Worm (Caenorhabditis elegans) whole organism, L1 larva: ENCODE results near the gene T27A8.7.

Experiments used
- C04F5.9 ChIP-seq: sonication (generic microtip); optimal IDR thresholded peaks from 2 replicates; lab custom pipeline; 2016; ENCODE audit warnings: missing genetic modification characterization, missing compliant biosample characterization
- aha-1 ChIP-seq: fragments of 150-350 bp; optimal IDR thresholded peaks from 2 replicates; lab custom pipeline; 2014; ENCODE audit warnings: missing biosample characterization, missing genetic modification characterization
- alr-1 ChIP-seq: fragments of 200-800 bp; sonication (Bioruptor generic); optimal IDR thresholded peaks from 2 replicates; lab custom pipeline; 2018; ENCODE audit warnings: borderline replicate concordance, mild to moderate bottlenecking, missing genetic modification characterization, missing compliant biosample characterization
- aly-2 ChIP-seq: fragments of 150-350 bp; optimal IDR thresholded peaks from 2 replicates; lab custom pipeline; 2014; ENCODE audit warnings: missing biosample characterization, missing genetic modification characterization
- ama-1 ChIP-seq: fragments of 150-350 bp; optimal IDR thresholded peaks from 2 replicates; lab custom pipeline; 2014
- blmp-1 ChIP-seq: fragments of 150-350 bp; optimal IDR thresholded peaks from 2 replicates; lab custom pipeline; 2014; ENCODE audit warnings: missing biosample characterization, missing genetic modification characterization
- ceh-63 ChIP-seq: fragments of 200-800 bp; sonication (Bioruptor generic); optimal IDR thresholded peaks from 2 replicates; lab custom pipeline; 2018; ENCODE audit warnings: mild to moderate bottlenecking, missing genetic modification characterization, missing compliant biosample characterization
- ceh-8 ChIP-seq: fragments of 200-800 bp; sonication (Bioruptor generic); optimal IDR thresholded peaks from 2 replicates; lab custom pipeline; 2018; ENCODE audit warnings: mild to moderate bottlenecking, missing genetic modification characterization, moderate library complexity, missing compliant biosample characterization
- ceh-82 ChIP-seq, 3 experiments: fragments of 150-350 bp in 1 of 3; sonication (generic microtip) in 2 of 3; optimal IDR thresholded peaks; 2 replicates each; lab custom pipeline; 2014 to 2017; ENCODE audit warnings: missing biosample characterization in 3 of 3, missing genetic modification characterization in 3 of 3
- ceh-88 ChIP-seq: fragments of 200-800 bp; sonication (Bioruptor generic); IDR thresholded peaks from 2 replicates; pipeline ENCODE4 v1.3.6; 2022; ENCODE audit warnings: missing genetic modification characterization, missing compliant biosample characterization
- ces-1 ChIP-seq: fragments of 150-350 bp; optimal IDR thresholded peaks from 2 replicates; lab custom pipeline; 2014; ENCODE audit warnings: missing biosample characterization, missing genetic modification reagents, missing genetic modification characterization
- dpl-1 ChIP-seq, 3 experiments: fragments of 150-350 bp in 2 of 3; sonication (generic microtip) in 1 of 3; optimal IDR thresholded peaks; 2 replicates each; lab custom pipeline; 2014 to 2017; ENCODE audit warnings: missing biosample characterization in 3 of 3, missing genetic modification characterization in 3 of 3, missing genetic modification reagents in 3 of 3
- efl-1 ChIP-seq, 4 experiments: fragments of 150-350 bp; optimal IDR thresholded peaks in 3 of 4; peaks in 1 of 4; 1 replicate in 1 of 4; 2 replicates in 3 of 4; lab custom pipeline; 2014; ENCODE audit warnings: missing biosample characterization in 2 of 4, missing genetic modification characterization in 2 of 4, missing genetic modification reagents in 2 of 4
- efl-3 ChIP-seq: fragments of 200-800 bp; sonication (Bioruptor generic); optimal IDR thresholded peaks from 2 replicates; lab custom pipeline; 2018; ENCODE audit warnings: mild to moderate bottlenecking, missing genetic modification characterization, missing compliant biosample characterization
- egl-27 ChIP-seq, 2 experiments: fragments of 150-350 bp in 1 of 2; sonication (generic microtip); optimal IDR thresholded peaks; 3 replicates each; lab custom pipeline; 2017 to 2018; ENCODE audit warnings: missing biosample characterization in 2 of 2, missing genetic modification characterization in 2 of 2, missing genetic modification reagents in 2 of 2
- elt-2 ChIP-seq: sonication (generic microtip); optimal IDR thresholded peaks from 2 replicates; lab custom pipeline; 2016; ENCODE audit warnings: missing genetic modification characterization, mild to moderate bottlenecking, inconsistent platforms, missing compliant biosample characterization, missing genetic modification reagents
- ets-5 ChIP-seq: fragments of 200-800 bp; sonication (Bioruptor generic); IDR thresholded peaks from 2 replicates; pipeline ENCODE4 v1.3.6; 2022; ENCODE audit warnings: missing genetic modification characterization, missing compliant biosample characterization
- fkh-10 ChIP-seq: sonication (generic microtip); optimal IDR thresholded peaks from 2 replicates; lab custom pipeline; 2017; ENCODE audit warnings: missing biosample characterization, missing genetic modification reagents, missing genetic modification characterization
- fkh-4 ChIP-seq: sonication (generic microtip); optimal IDR thresholded peaks from 2 replicates; lab custom pipeline; 2016; ENCODE audit warnings: missing compliant biosample characterization, missing genetic modification characterization, borderline replicate concordance
- fos-1 ChIP-seq: fragments of 150-350 bp; optimal IDR thresholded peaks from 2 replicates; lab custom pipeline; 2014; ENCODE audit warnings: missing biosample characterization, missing genetic modification characterization
- grh-1 ChIP-seq: fragments of 200-800 bp; sonication (Bioruptor generic); IDR thresholded peaks from 2 replicates; pipeline ENCODE4 v1.3.6; 2022; ENCODE audit warnings: missing genetic modification reagents, missing genetic modification characterization, missing compliant biosample characterization
- hlh-17 ChIP-seq: fragments of 200-800 bp; sonication (Bioruptor generic); optimal IDR thresholded peaks from 2 replicates; lab custom pipeline; 2018; ENCODE audit warnings: missing genetic modification characterization, mild to moderate bottlenecking, missing compliant biosample characterization, moderate library complexity, borderline replicate concordance
- hpl-2 ChIP-seq: fragments of 150-350 bp; optimal IDR thresholded peaks from 2 replicates; lab custom pipeline; 2014; ENCODE audit warnings: missing biosample characterization, missing genetic modification reagents, missing genetic modification characterization
- jun-1 ChIP-seq: fragments of 150-350 bp; optimal IDR thresholded peaks from 2 replicates; lab custom pipeline; 2014; ENCODE audit warnings: missing biosample characterization, missing genetic modification reagents, missing genetic modification characterization
- lin-13 ChIP-seq: fragments of 150-350 bp; optimal IDR thresholded peaks from 2 replicates; lab custom pipeline; 2014; ENCODE audit warnings: missing biosample characterization, missing genetic modification reagents, missing genetic modification characterization
- lin-39 ChIP-seq: fragments of 150-350 bp; optimal IDR thresholded peaks from 2 replicates; lab custom pipeline; 2014; ENCODE audit warnings: missing biosample characterization, missing genetic modification reagents, missing genetic modification characterization
- lir-3 ChIP-seq: sonication (generic microtip); optimal IDR thresholded peaks from 2 replicates; lab custom pipeline; 2016; ENCODE audit warnings: mild to moderate bottlenecking, missing genetic modification characterization, moderate library complexity, missing compliant biosample characterization; ENCODE audit not compliant: poor library complexity
- mab-9 ChIP-seq: fragments of 200-800 bp; sonication (Bioruptor generic); IDR thresholded peaks from 2 replicates; pipeline ENCODE4 v1.3.6; 2022; ENCODE audit warnings: missing genetic modification reagents, missing genetic modification characterization, missing compliant biosample characterization
- mef-2 ChIP-seq: fragments of 150-350 bp; optimal IDR thresholded peaks from 2 replicates; lab custom pipeline; 2014; ENCODE audit warnings: missing biosample characterization, missing genetic modification characterization
- mep-1 ChIP-seq: fragments of 150-350 bp; optimal IDR thresholded peaks from 2 replicates; lab custom pipeline; 2014; ENCODE audit warnings: missing biosample characterization, missing genetic modification characterization
- nhr-12 ChIP-seq: sonication (generic microtip); optimal IDR thresholded peaks from 2 replicates; lab custom pipeline; 2017; ENCODE audit warnings: missing biosample characterization, missing genetic modification characterization
- nhr-20 ChIP-seq: sonication (generic microtip); optimal IDR thresholded peaks from 2 replicates; lab custom pipeline; 2016; ENCODE audit warnings: mild to moderate bottlenecking, missing genetic modification characterization, missing compliant biosample characterization
- nhr-76 ChIP-seq: sonication (generic microtip); optimal IDR thresholded peaks from 2 replicates; lab custom pipeline; 2017; ENCODE audit warnings: missing biosample characterization, missing genetic modification characterization
- nhr-85 ChIP-seq: sonication (generic microtip); peaks from one replicate; lab custom pipeline; 2016; ENCODE audit warnings: missing genetic modification characterization, inconsistent platforms, missing compliant biosample characterization
- nhr-90 ChIP-seq: sonication (generic microtip); optimal IDR thresholded peaks from 2 replicates; lab custom pipeline; 2016; ENCODE audit warnings: mild to moderate bottlenecking, missing genetic modification characterization, missing compliant biosample characterization; ENCODE audit not compliant: poor library complexity
- pax-3 ChIP-seq: fragments of 200-800 bp; sonication (Bioruptor generic); optimal IDR thresholded peaks from 2 replicates; lab custom pipeline; 2018; ENCODE audit warnings: mild to moderate bottlenecking, missing genetic modification characterization, moderate library complexity, missing compliant biosample characterization
- pqm-1 ChIP-seq: sonication (generic microtip); optimal IDR thresholded peaks from 3 replicates; lab custom pipeline; 2017; ENCODE audit warnings: missing biosample characterization, missing genetic modification characterization
- rnt-1 ChIP-seq: sonication (generic microtip); optimal IDR thresholded peaks from 2 replicates; lab custom pipeline; 2016; ENCODE audit warnings: mild to moderate bottlenecking, missing genetic modification characterization, moderate library complexity, missing compliant biosample characterization
- snpc-4 ChIP-seq: fragments of 150-350 bp; optimal IDR thresholded peaks from 2 replicates; lab custom pipeline; 2014; ENCODE audit warnings: missing biosample characterization, missing genetic modification characterization
- snu-23 ChIP-seq: sonication (generic microtip); optimal IDR thresholded peaks from 2 replicates; lab custom pipeline; 2016; ENCODE audit warnings: missing genetic modification characterization, missing compliant biosample characterization
- sup-37 ChIP-seq: fragments of 200-800 bp; sonication (Bioruptor generic); optimal IDR thresholded peaks from 2 replicates; lab custom pipeline; 2018; ENCODE audit warnings: mild to moderate bottlenecking, missing genetic modification characterization, missing compliant biosample characterization
- swsn-7 ChIP-seq: sonication (generic microtip); optimal IDR thresholded peaks from 2 replicates; lab custom pipeline; 2016; ENCODE audit warnings: missing genetic modification characterization, missing compliant biosample characterization
- unc-98 ChIP-seq: fragments of 200-800 bp; sonication (Bioruptor generic); IDR thresholded peaks from 2 replicates; pipeline ENCODE4 v1.3.6; 2022; ENCODE audit warnings: missing genetic modification characterization, missing compliant biosample characterization
- vab-15 ChIP-seq: sonication (generic microtip); optimal IDR thresholded peaks from 2 replicates; lab custom pipeline; 2017; ENCODE audit warnings: missing genotype, mild to moderate bottlenecking, missing genetic modification characterization, missing compliant biosample characterization
- zag-1 ChIP-seq: fragments of 150-350 bp; optimal IDR thresholded peaks from 2 replicates; lab custom pipeline; 2014; ENCODE audit warnings: missing biosample characterization, missing genetic modification characterization

T27A8.7 gene

ce11 chrX:16055245-16055644 lies at the start of gene T27A8.7:
Gene T27A8.7, plus strand, starts transcription at chrX:16055545.
- TF ChIP-seq efl-1 (optimal IDR thresholded peaks at IDR 0.05; lab: Kevin White, UChicago) (no peak), efl-1 (GFP tag; optimal IDR thresholded peaks at IDR 0.05 in 1 of 2; lab: Kevin White, UChicago) (peak in 1 of 2 experiments; percentile 3), nhr-90 (no peak), nhr-85 (no peak), egl-27 (tag; optimal IDR thresholded peaks at IDR 0.05; lab: Kevin White, UChicago) (no peak)

- no peak for TF ChIP-seq lin-39 (tag; lab: Kevin White, UChicago)
- TF ChIP-seq jun-1, result no peak
- no peak for TF ChIP-seq aly-2 (tag; lab: Kevin White, UChicago)
- TF ChIP-seq blmp-1 (tag; lab: Kevin White, UChicago), result no peak
- no peak for TF ChIP-seq elt-2
- TF ChIP-seq hpl-2, result no peak
- no peak for TF ChIP-seq lin-13 (GFP tag; lab: Kevin White, UChicago)
- no peak for TF ChIP-seq efl-1 (optimal IDR thresholded peaks at IDR 0.05; lab: Kevin White, UChicago)
- TF ChIP-seq efl-1 (GFP tag; optimal IDR thresholded peaks at IDR 0.05 in 1 of 2; lab: Kevin White, UChicago), result no peak
- no peak for TF ChIP-seq sup-37
- TF ChIP-seq ceh-8, result no peak
- TF ChIP-seq, all 84 proteins: peak for 0
Observed at ce11 chrX:16006529-16006928, 48.8 kb upstream of the T27A8.7 start, which contains the start of gene C09G1.4. Gene C09G1.4, minus strand, starts transcription at chrX:16006629.

ce11 chrX:16016796-16017195 lies 38.5 kb upstream of the T27A8.7 start, which contains the start of the genes VB0395L.1 and nhx-1:
Gene VB0395L.1, minus strand, starts transcription at chrX:16016981.
Gene nhx-1, plus strand, starts transcription at chrX:16017121.
- TF ChIP-seq nhr-76 (no peak), ceh-88 (GFP tag; lab: Robert Waterston, UW) (no peak), ceh-82 (tag; optimal IDR thresholded peaks at IDR 0.05; lab: Kevin White, UChicago) (no peak)

DNA sequence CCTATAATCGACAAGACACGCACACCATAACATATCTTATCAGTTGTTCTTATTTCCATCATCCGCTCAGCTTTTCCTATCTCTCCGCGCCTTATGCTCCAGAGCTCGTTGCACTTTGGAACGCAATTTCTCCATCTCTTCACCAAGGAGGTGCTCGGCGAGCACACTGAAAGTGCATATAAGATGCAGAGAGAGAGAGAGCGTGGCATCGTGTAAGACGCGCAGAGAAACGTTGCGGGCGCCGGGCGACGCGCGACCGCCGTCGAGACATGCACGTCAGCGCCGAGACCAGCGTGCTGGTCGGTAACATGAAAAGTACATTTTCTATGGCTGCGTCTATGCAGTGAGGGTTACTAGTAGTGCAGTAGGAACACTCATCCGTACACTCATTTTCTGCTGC lies 30.8 kb upstream of the T27A8.7 start:
- TF ChIP-seq dpl-1 (GFP tag; optimal IDR thresholded peaks at IDR 0.05; lab: Kevin White, UChicago), result peak in 1 of 3 experiments; percentile 9
- no peak for TF ChIP-seq aha-1 (tag; lab: Kevin White, UChicago)
- no peak for TF ChIP-seq ces-1 (GFP tag; lab: Kevin White, UChicago)
- TF ChIP-seq C04F5.9 (tag; lab: Kevin White, UChicago), result no peak
- no peak for TF ChIP-seq fos-1 (tag; lab: Kevin White, UChicago)
- TF ChIP-seq zag-1 (tag; lab: Kevin White, UChicago), result no peak
- TF ChIP-seq aly-2 (tag; lab: Kevin White, UChicago), result no peak
- no peak for TF ChIP-seq lin-39 (tag; lab: Kevin White, UChicago)
- no peak for TF ChIP-seq nhr-12 (tag; lab: Kevin White, UChicago)
- TF ChIP-seq pqm-1 (tag; lab: Kevin White, UChicago), result no peak
- no peak for TF ChIP-seq ceh-63 (GFP tag; lab: Kevin White, UChicago)
- TF ChIP-seq nhr-85, result peak; percentile 24
- TF ChIP-seq nhr-20 (tag; lab: Kevin White, UChicago), result peak; percentile 64
- no peak for TF ChIP-seq mab-9 (GFP tag; lab: Robert Waterston, UW)
- TF ChIP-seq lir-3 (tag; lab: Kevin White, UChicago), result no peak
- TF ChIP-seq pax-3 (tag; lab: Kevin White, UChicago), result no peak
- no peak for TF ChIP-seq lin-13 (GFP tag; lab: Kevin White, UChicago)
- peak; percentile 71 for TF ChIP-seq snu-23 (GFP tag; lab: Kevin White, UChicago)
- peak; percentile 67 for TF ChIP-seq jun-1
- TF ChIP-seq unc-98 (GFP tag; lab: Robert Waterston, UW), result no peak
- no peak for TF ChIP-seq grh-1 (GFP tag; lab: Robert Waterston, UW)
- no peak for TF ChIP-seq alr-1 (tag; lab: Kevin White, UChicago)
- TF ChIP-seq nhr-90, result peak; percentile 43
- peak; percentile 58 for TF ChIP-seq swsn-7
- peak; percentile 45 for TF ChIP-seq mep-1 (tag; lab: Kevin White, UChicago)
- no peak for TF ChIP-seq efl-3 (GFP tag; lab: Kevin White, UChicago)
- TF ChIP-seq fkh-10, result peak; percentile 79
- TF ChIP-seq snpc-4 (tag; lab: Kevin White, UChicago), result peak; percentile 64
- TF ChIP-seq efl-1 (optimal IDR thresholded peaks at IDR 0.05; lab: Kevin White, UChicago), result peak; percentile 10 to 12
- no peak for TF ChIP-seq efl-1 (GFP tag; optimal IDR thresholded peaks at IDR 0.05 in 1 of 2; lab: Kevin White, UChicago)
- TF ChIP-seq rnt-1, result peak; percentile 72
- no peak for TF ChIP-seq fkh-4
- peak in 1 of 2 experiments; percentile 21 for TF ChIP-seq egl-27 (tag; optimal IDR thresholded peaks at IDR 0.05; lab: Kevin White, UChicago)
- no peak for TF ChIP-seq hlh-17 (GFP tag; lab: Kevin White, UChicago)
- no peak for TF ChIP-seq vab-15 (tag; lab: Kevin White, UChicago)
- TF ChIP-seq ama-1 (lab: Kevin White, UChicago), result no peak
- TF ChIP-seq ets-5 (GFP tag; lab: Robert Waterston, UW), result no peak
- TF ChIP-seq mef-2 (tag; lab: Kevin White, UChicago), result no peak
